Worm (Caenorhabditis elegans): ENCODE results near the gene Y51B9A.6.
"Not testable (repeated sequence)": the region's sequence is repeated elsewhere in the genome, so short reads cannot be mapped to it uniquely, and the experiment has no call there.

The Y51B9A.6 gene

ce11 chrII:9403087-9403486 is at the start of gene Y51B9A.6:
Y51B9A.6 (minus strand) TSS chrII:9403187.
- TF ChIP-seq mes-4 (tag; optimal IDR thresholded peaks at IDR 0.05): no peak
- no peak for TF ChIP-seq mel-28 (tag; optimal IDR thresholded peaks at IDR 0.05; ENCODE audit: borderline replicate concordance)
- no peak for TF ChIP-seq ceh-91 (GFP tag; IDR thresholded peaks at IDR 0.05)
- no peak for TF ChIP-seq ztf-25 (GFP tag; IDR thresholded peaks at IDR 0.05)

ce11 chrII:9452172-9452571 is 49.2 kb upstream of the Y51B9A.6 start, which contains the start of gene R09D1.12:
R09D1.12 (minus strand) TSS chrII:9452272.
- TF ChIP-seq pbrm-1 (GFP tag; IDR thresholded peaks at IDR 0.05); hrde-1 (tag; optimal IDR thresholded peaks at IDR 0.05; ENCODE audit: borderline replicate concordance); tbx-9 (tag; optimal IDR thresholded peaks at IDR 0.05; ENCODE audit: borderline replicate concordance): not testable (repeated sequence)

DNA sequence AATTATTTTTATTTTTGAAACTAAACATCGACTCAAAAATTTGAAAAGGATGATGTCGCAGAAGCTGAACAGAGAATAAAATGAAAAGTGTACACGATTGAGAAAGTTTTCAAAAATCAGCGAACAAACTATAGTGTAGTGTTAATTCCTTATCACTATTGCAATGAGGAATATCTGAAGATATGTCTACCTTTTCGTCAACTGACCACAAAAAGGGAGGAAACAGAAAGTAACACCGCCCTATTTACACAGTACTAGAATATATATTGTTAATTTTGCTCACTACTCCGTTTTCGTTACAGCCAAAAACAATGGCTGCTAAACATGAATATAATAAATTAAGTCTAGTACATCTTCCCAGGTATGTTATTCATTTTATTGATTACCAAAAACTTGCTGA is 45.0 kb upstream of the Y51B9A.6 start, which contains the start of gene chil-18:
chil-18 (plus strand) TSS at position 301 of the 400 bp plus-strand sequence.
- no peak for TF ChIP-seq rpc-1 (optimal IDR thresholded peaks at IDR 0.05)
- no peak for TF ChIP-seq rpc-1 (tag; optimal IDR thresholded peaks at IDR 0.05)
- TF ChIP-seq hmg-1.2 (GFP tag; IDR thresholded peaks at IDR 0.05): no peak
- no peak for TF ChIP-seq sea-2 (GFP tag; IDR thresholded peaks at IDR 0.05)
- TF ChIP-seq dpff-1 (tag; optimal IDR thresholded peaks at IDR 0.05): no peak
- no peak for TF ChIP-seq ets-4 (GFP tag; optimal IDR thresholded peaks at IDR 0.05)
- no peak for TF ChIP-seq let-607 (tag; optimal IDR thresholded peaks at IDR 0.05)
- TF ChIP-seq Y53G8AR.9 (GFP tag; conservative IDR thresholded peaks at IDR 0.05): no peak
- TF ChIP-seq F55B11.4 (tag; optimal IDR thresholded peaks at IDR 0.05; ENCODE audit: borderline replicate concordance, insufficient read depth): no peak

DNA sequence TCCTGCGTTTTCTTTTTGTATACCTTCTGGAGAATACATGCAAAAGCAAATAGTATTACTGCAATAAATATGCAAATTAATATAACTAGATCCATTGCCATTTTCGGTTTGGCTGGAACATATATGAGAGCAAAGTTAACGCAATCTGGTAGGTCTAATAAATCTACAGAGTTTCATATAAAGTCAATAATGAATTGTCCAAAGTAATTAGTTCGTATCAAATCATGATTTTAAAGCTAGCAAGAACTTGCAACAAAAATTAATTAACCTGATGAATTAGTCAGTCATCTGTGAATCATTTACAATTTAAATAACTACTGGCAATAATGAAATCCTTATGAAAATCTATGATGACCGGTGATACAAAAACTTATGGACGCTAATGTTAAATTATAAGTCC is 42.4 kb upstream of the Y51B9A.6 start, which contains the start of gene R09D1.13:
R09D1.13 (minus strand) TSS at position 101 of the 400 bp plus-strand sequence.
- no peak for TF ChIP-seq dpl-1 (GFP tag; optimal IDR thresholded peaks at IDR 0.05)
- TF ChIP-seq B0019.2 (GFP tag; conservative IDR thresholded peaks at IDR 0.05): no peak
- no peak for TF ChIP-seq T26A5.8 (tag; optimal IDR thresholded peaks at IDR 0.05)
- TF ChIP-seq lin-40 (tag; optimal IDR thresholded peaks at IDR 0.05): no peak
- no peak for TF ChIP-seq snpc-3.4 (tag; optimal IDR thresholded peaks at IDR 0.05)
- no peak for TF ChIP-seq aptf-2 (GFP tag; conservative IDR thresholded peaks at IDR 0.05)

ce11 chrII:9443522-9443921 is 40.5 kb upstream of the Y51B9A.6 start, which contains the start of gene chil-15:
chil-15 (minus strand) TSS chrII:9443622.
- no peak for TF ChIP-seq ztf-3 (GFP tag; optimal IDR thresholded peaks at IDR 0.05)
- no peak for TF ChIP-seq ceh-91 (GFP tag; IDR thresholded peaks at IDR 0.05)
- TF ChIP-seq nfyb-1 (GFP tag; IDR thresholded peaks at IDR 0.05): no peak
- TF ChIP-seq attf-6 (GFP tag; IDR thresholded peaks at IDR 0.05): no peak
- TF ChIP-seq dpff-1 (tag; optimal IDR thresholded peaks at IDR 0.05): no peak
- no peak for TF ChIP-seq mel-28 (tag; optimal IDR thresholded peaks at IDR 0.05; ENCODE audit: borderline replicate concordance)
- TF ChIP-seq lir-1 (GFP tag; conservative IDR thresholded peaks at IDR 0.05): no peak
- no peak for TF ChIP-seq C06A6.2 (GFP tag; conservative IDR thresholded peaks at IDR 0.05)
- no peak for TF ChIP-seq attf-5 (GFP tag; optimal IDR thresholded peaks at IDR 0.05)
- TF ChIP-seq athp-1 (tag; optimal IDR thresholded peaks at IDR 0.05): no peak
- TF ChIP-seq ztf-22 (GFP tag; optimal IDR thresholded peaks at IDR 0.05): no peak
- no peak for TF ChIP-seq let-607 (tag; optimal IDR thresholded peaks at IDR 0.05)

DNA sequence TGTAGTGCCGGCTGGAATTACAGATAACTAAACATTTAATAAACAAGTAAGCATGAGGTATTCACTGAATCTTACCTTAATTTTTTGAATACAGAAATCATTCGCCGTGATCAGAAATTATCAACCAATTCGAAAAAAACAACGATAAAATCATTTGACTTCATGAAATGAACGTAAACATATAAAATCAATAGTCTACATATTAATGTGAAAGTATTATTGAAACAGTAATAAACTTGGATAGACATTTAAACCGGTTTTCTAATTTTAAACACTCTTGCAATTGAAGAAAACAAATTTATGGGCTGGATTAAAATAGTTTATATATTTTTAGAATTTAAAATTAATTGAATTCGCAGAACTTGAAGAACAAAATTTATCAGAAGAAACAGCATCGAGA is 38.9 kb upstream of the Y51B9A.6 start, which contains the start of gene chil-16:
chil-16 (minus strand) TSS at position 101 of the 400 bp plus-strand sequence.
- TF ChIP-seq C17E4.6 (GFP tag; IDR thresholded peaks at IDR 0.05) (no peak), Y53F4B.3 (GFP tag; IDR thresholded peaks at IDR 0.05) (no peak), rpc-1 (optimal IDR thresholded peaks at IDR 0.05) (no peak), rpc-1 (tag; optimal IDR thresholded peaks at IDR 0.05) (no peak), dpl-1 (GFP tag; optimal IDR thresholded peaks at IDR 0.05) (no peak), ccch-3 (GFP tag; optimal IDR thresholded peaks at IDR 0.05) (no peak), fkh-3 (tag; optimal IDR thresholded peaks at IDR 0.05) (no peak), ZK185.1 (tag; optimal IDR thresholded peaks at IDR 0.05; ENCODE audit: poor library complexity, severe bottlenecking) (no peak), ztf-22 (GFP tag; optimal IDR thresholded peaks at IDR 0.05) (no peak), mel-28 (tag; optimal IDR thresholded peaks at IDR 0.05; ENCODE audit: borderline replicate concordance) (no peak), C06A6.2 (GFP tag; conservative IDR thresholded peaks at IDR 0.05) (no peak), ama-1 (optimal IDR thresholded peaks at IDR 0.05) (no peak), ama-1 (GFP tag; optimal IDR thresholded peaks at IDR 0.05) (no peak), F39B2.1 (GFP tag; IDR thresholded peaks at IDR 0.05) (no peak), lin-26 (GFP tag; IDR thresholded peaks at IDR 0.05) (no peak), unc-130 (GFP tag; optimal IDR thresholded peaks at IDR 0.05) (no peak)
